Worm (Caenorhabditis elegans) whole organism, L4 larva: ENCODE measurements around the gene F35H10.2.

Experiments
- Y48G9A.11 ChIP-seq: fragments of 200-800 bp; sonication (Bioruptor generic); IDR thresholded peaks from 2 replicates; pipeline ENCODE4 v1.3.6; 2022; ENCODE audit warnings: missing genetic modification reagents, missing genetic modification characterization, missing compliant biosample characterization
- egl-43 ChIP-seq: fragments of 200-800 bp; sonication (Bioruptor generic); IDR thresholded peaks from 2 replicates; pipeline ENCODE4 v1.3.6; 2022; ENCODE audit warnings: missing genetic modification reagents, missing genetic modification characterization, missing compliant biosample characterization
- fos-1 ChIP-seq: fragments of 150-350 bp; optimal IDR thresholded peaks from 2 replicates; lab custom pipeline; 2014; ENCODE audit warnings: missing biosample characterization, missing genetic modification characterization
- vab-7 ChIP-seq: fragments of 200-800 bp; sonication (Bioruptor generic); IDR thresholded peaks from 2 replicates; pipeline ENCODE4 v1.3.6; 2022; ENCODE audit warnings: missing genetic modification reagents, missing genetic modification characterization, missing compliant biosample characterization

DNA sequence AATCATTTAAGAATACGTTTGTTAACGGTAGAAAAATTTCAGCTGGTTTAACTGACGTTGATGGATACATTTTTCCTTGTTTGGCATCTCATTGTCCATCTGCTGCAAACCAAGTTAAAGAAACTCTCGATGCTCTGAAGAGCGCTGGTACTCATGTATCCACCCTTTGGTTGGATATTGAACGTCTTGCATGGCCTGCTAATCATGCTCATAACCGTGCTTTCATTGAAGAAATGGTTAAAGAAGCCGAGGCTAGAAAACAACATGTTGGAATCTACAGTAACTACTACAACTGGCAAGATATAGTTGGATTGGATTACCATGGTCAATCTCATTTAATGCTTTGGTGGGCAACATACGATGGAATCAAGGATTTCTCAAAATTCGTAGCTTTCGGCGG, 4.0 kb downstream of the F35H10.2 start:
- TF ChIP-seq fos-1 (no peak), vab-7 (no peak), egl-43 (no peak), Y48G9A.11 (GFP tag; lab: Robert Waterston, UW) (no peak)
